Fruit fly (Drosophila melanogaster): Measurements from ENCODE around the gene mIF2.

mIF2 gene

DNA sequence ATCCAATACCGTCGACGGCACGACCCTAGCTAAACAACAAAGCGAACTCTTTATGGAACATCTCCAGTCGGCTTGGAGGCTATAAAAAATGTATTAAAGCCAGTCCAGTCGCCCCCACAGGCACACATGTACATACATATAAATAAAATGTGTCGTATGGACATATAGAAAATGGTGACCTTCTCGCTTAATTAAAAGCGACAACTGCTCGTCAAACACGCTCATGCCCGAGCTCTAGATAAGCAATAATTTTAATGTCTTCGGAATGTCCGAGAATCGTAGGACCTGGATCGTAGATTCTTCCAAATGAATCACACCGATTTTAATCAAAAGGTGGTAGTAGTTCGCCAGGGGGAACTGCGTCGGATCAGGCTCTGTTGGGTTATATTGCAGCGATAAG lies 35.4 kb upstream of the mIF2 start:
- TF ChIP-seq CG7368 (GFP tag; optimal IDR thresholded peaks at IDR 0.05): no peak
- no peak for TF ChIP-seq CG8119 (GFP tag; IDR thresholded peaks at IDR 0.05)
- no peak for TF ChIP-seq CG10631 (GFP tag; optimal IDR thresholded peaks at IDR 0.05)
- TF ChIP-seq CG6808 (GFP tag; optimal IDR thresholded peaks at IDR 0.05): no peak

dm6 chr3R:28579501-28579900 lies 34.9 kb upstream of the mIF2 start:
- TF ChIP-seq svp (GFP tag): no peak
- TF ChIP-seq Lpt (GFP tag; optimal IDR thresholded peaks at IDR 0.05): no peak
- no peak for TF ChIP-seq CG6808 (GFP tag; optimal IDR thresholded peaks at IDR 0.05)
- TF ChIP-seq Met (GFP tag; optimal IDR thresholded peaks at IDR 0.05): no peak
- TF ChIP-seq salr (GFP tag; optimal IDR thresholded peaks at IDR 0.05): no peak
- TF ChIP-seq CG8119 (GFP tag; IDR thresholded peaks at IDR 0.05): no peak
- TF ChIP-seq achi (GFP tag; optimal IDR thresholded peaks at IDR 0.05): no peak
- TF ChIP-seq CG7368 (GFP tag; optimal IDR thresholded peaks at IDR 0.05): no peak
- no peak for TF ChIP-seq CG4318 (GFP tag; optimal IDR thresholded peaks at IDR 0.05)
- no peak for TF ChIP-seq acj6 (GFP tag; optimal IDR thresholded peaks at IDR 0.05)
- TF ChIP-seq CG3919 (GFP tag; optimal IDR thresholded peaks at IDR 0.05): no peak

dm6 chr3R:28576838-28577237 lies 32.2 kb upstream of the mIF2 start:
- no peak for TF ChIP-seq topi (GFP tag; optimal IDR thresholded peaks at IDR 0.05)
- no peak for TF ChIP-seq spab (GFP tag; optimal IDR thresholded peaks at IDR 0.05)
- TF ChIP-seq CG6276 (GFP tag; optimal IDR thresholded peaks at IDR 0.05): no peak

DNA sequence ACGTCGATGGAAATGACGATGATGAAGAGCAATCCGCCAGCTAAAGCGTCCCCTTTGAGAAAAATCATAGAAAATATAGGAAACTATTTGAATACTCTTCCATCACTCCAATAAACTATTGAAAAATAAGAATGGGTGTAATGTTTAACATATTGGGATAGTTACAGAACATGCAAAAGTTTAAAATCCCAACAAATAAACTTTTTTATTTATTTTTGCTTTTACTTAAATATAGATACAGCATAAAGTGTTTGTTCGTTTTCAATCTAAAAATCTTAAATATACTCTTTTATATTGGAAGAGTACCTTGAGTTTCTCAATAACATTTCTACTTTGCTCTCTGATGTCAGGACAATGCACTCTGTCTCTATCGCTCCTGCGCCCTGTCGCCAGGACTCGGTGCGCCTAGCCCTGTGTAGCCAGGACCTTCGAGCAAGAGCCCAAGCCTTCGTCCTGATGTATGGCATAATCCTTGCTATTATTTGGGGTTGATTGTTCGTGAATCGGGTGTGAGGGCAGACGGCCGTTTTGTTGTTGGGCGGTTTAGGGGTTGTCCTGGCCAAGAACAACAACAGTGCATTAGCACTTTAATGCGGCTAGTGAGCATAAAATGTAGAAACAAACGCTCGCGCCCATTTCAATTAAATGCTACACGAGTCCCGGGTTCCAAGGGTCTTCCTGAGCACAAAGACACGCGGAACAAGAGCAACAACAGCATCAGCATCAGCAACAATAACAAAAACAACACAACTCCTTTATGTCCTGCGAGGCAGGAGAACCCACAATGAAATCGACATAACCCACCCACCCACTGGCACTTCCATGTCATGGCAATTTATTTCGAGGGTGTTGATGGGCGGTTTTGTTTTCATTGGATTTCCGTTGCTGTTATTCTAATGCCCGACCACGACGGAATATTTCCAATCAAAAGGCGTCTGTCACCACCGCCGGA lies 28.4 kb upstream of the mIF2 start:
- TF ChIP-seq CG10669 (GFP tag; optimal IDR thresholded peaks at IDR 0.05): no peak
- TF ChIP-seq Eip78C (GFP tag): peak; percentile 21
- TF ChIP-seq Sox14 (GFP tag; optimal IDR thresholded peaks at IDR 0.05): no peak
- TF ChIP-seq Smox (GFP tag; optimal IDR thresholded peaks at IDR 0.05): no peak
- TF ChIP-seq cyc (GFP tag; optimal IDR thresholded peaks at IDR 0.05): no peak
- TF ChIP-seq Ets96B (tag; optimal IDR thresholded peaks at IDR 0.05): no peak
- TF ChIP-seq net (GFP tag; optimal IDR thresholded peaks at IDR 0.05): no peak
- TF ChIP-seq svp (GFP tag): peak; percentile 63
- TF ChIP-seq Ets21C (GFP tag; optimal IDR thresholded peaks at IDR 0.05): no peak
- TF ChIP-seq Eip93F (GFP tag; optimal IDR thresholded peaks at IDR 0.05): no peak
- no peak for TF ChIP-seq Sox15 (GFP tag; optimal IDR thresholded peaks at IDR 0.05)
- no peak for TF ChIP-seq CG16779 (tag; optimal IDR thresholded peaks at IDR 0.05)

DNA sequence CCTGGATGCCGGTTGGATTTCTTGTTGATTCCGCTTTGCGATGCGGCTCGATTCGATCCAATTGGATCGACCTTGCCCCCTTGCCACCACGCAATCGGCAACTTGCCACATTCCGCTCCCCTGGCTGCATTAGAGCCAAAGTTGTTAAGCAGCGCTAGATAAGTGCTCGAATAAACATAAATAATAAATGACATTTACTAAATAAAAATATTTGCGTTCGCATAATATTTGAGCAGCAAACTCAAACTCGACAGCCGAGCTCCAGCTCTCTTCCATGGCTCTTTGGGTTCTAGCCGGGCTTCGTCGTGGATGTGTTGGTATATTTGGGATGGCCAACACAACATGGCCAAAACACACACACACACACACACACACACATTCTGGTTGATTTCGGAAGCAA lies 26.2 kb upstream of the mIF2 start:
- TF ChIP-seq acj6 (GFP tag; optimal IDR thresholded peaks at IDR 0.05) (no peak), OdsH (GFP tag; optimal IDR thresholded peaks at IDR 0.05) (no peak), CG1621 (tag; optimal IDR thresholded peaks at IDR 0.05) (no peak), fd59A (GFP tag; optimal IDR thresholded peaks at IDR 0.05) (no peak), CG10631 (GFP tag; optimal IDR thresholded peaks at IDR 0.05) (no peak), Met (GFP tag; optimal IDR thresholded peaks at IDR 0.05) (no peak), cyc (GFP tag; optimal IDR thresholded peaks at IDR 0.05) (no peak), Sox102F (GFP tag; optimal IDR thresholded peaks at IDR 0.05) (no peak), fkh (GFP tag; optimal IDR thresholded peaks at IDR 0.05) (peak; percentile 99)
